Worm (Caenorhabditis elegans) whole organism, midembryonic: ENCODE measurements around the gene R02E12.12.

Experiments
- T22C8.4 ChIP-seq: fragments of 200-800 bp; sonication (Bioruptor generic); IDR thresholded peaks from 2 replicates; pipeline ENCODE4 v1.3.6; 2022; ENCODE audit warnings: missing genetic modification characterization, missing compliant biosample characterization
- cog-1 ChIP-seq: sonication (generic microtip); optimal IDR thresholded peaks from 2 replicates; lab custom pipeline; 2016; ENCODE audit warnings: missing genetic modification characterization, missing compliant biosample characterization
- flt-1 ChIP-seq: fragments of 200-800 bp; sonication (Bioruptor generic); IDR thresholded peaks from 2 replicates; pipeline ENCODE4 v1.3.6; 2022; ENCODE audit warnings: missing genetic modification characterization, missing compliant biosample characterization
- klf-2 ChIP-seq: fragments of 200-800 bp; sonication (Bioruptor generic); conservative IDR thresholded peaks from 2 replicates; pipeline ENCODE4 v1.3.6; 2022; ENCODE audit warnings: missing genetic modification reagents, missing genetic modification characterization, missing compliant biosample characterization
- med-1 ChIP-seq: sonication (generic microtip); optimal IDR thresholded peaks from 2 replicates; lab custom pipeline; 2017; ENCODE audit warnings: missing genetic modification characterization, mild to moderate bottlenecking, missing compliant biosample characterization, antibody characterized with exemption, missing genetic modification reagents; ENCODE audit not compliant: insufficient read depth
- ref-1 ChIP-seq: fragments of 200-800 bp; sonication (Bioruptor generic); conservative IDR thresholded peaks from 2 replicates; pipeline ENCODE4 v1.3.6; 2022; ENCODE audit warnings: missing genetic modification reagents, missing genetic modification characterization, missing compliant biosample characterization
- tab-1 ChIP-seq: fragments of 200-800 bp; sonication (Bioruptor generic); IDR thresholded peaks from 2 replicates; pipeline ENCODE4 v1.3.6; 2022; ENCODE audit warnings: missing genetic modification characterization, missing compliant biosample characterization
- ztf-23 ChIP-seq: fragments of 200-800 bp; sonication (Bioruptor generic); IDR thresholded peaks from 2 replicates; pipeline ENCODE4 v1.3.6; 2022; ENCODE audit warnings: missing genetic modification reagents, missing genetic modification characterization, missing compliant biosample characterization
- ztf-29 ChIP-seq: fragments of 200-800 bp; sonication (Bioruptor generic); IDR thresholded peaks from 2 replicates; pipeline ENCODE4 v1.3.6; 2022; ENCODE audit warnings: missing genetic modification reagents, missing genetic modification characterization, missing compliant biosample characterization

Gene R02E12.12

DNA sequence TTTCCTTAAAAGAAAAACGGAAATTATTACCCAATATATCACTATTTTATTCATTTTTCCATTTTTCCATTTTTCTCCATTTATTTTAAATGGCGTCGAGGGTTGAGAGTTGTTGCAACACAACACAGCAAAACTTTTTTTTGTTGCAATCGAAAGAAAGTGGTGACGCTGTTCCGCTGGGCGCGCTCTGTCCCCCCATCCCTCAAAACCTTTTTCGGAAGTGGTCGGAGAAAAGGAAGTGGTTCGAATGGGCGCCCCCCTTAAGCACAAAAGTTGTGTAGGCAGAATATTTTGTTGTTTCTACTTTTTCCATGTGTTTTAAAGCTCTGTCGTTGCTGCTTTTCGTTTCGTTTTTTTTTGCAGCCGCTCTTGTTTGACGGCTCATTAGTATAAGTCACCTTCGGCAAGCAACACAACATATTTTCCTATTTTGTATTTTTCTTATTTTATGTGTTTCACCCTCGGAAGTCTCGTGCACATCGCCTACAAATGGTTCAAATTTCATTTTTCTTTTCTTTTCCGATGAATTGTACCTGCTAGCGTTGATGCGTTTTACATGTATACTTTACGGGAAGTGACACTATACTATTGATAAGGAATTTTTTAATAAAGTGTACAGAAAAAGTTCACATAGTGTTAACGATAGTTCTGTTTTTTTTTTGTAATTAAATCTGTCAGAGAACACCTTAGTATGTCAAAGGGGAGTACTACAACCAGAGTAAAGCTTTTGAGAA lies 14.4 kb downstream of the R02E12.12 start:
- TF ChIP-seq ztf-23 (GFP tag; lab: Robert Waterston, UW) (no peak), ztf-29 (GFP tag; lab: Robert Waterston, UW) (no peak), T22C8.4 (no peak), flt-1 (GFP tag; lab: Robert Waterston, UW) (no peak), klf-2 (no peak), tab-1 (no peak), cog-1 (tag; lab: Kevin White, UChicago) (no peak), ref-1 (GFP tag; lab: Robert Waterston, UW) (no peak), med-1 (GFP tag; lab: Kevin White, UChicago) (no peak)

DNA sequence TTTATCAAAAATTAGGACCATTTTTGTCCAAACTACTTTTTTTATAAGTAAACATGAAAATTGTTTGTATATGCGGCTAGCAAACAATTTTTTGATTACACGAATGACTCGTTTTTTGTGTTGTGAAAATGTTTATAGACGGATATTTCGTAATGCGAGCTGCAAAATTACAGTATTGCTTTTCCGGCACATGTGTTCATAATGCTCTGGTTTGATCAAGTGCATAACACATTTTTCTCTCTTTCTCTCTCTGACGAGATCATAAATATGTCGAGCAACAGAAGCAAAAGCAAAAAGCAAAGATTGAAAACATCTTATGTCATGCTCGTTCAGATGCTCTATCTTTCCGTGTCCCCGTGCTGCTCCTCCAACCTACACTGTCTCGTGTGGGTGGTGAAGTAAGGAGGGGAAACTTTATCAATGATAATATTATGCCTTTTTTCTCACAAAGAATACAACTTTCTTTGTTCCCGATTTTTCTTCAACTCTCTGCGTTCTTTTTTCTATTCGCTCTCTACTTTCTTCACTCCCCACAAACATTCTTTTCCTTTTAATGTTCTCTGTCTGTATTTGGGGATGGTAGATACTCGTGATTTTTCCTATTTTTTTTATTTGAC lies 15.4 kb downstream of the R02E12.12 start:
- TF ChIP-seq ztf-23 (GFP tag; lab: Robert Waterston, UW) (no peak), T22C8.4 (no peak), cog-1 (tag; lab: Kevin White, UChicago) (no peak), med-1 (GFP tag; lab: Kevin White, UChicago) (no peak), ztf-29 (GFP tag; lab: Robert Waterston, UW) (no peak), tab-1 (no peak), flt-1 (GFP tag; lab: Robert Waterston, UW) (no peak), ref-1 (GFP tag; lab: Robert Waterston, UW) (no peak), klf-2 (no peak)

DNA sequence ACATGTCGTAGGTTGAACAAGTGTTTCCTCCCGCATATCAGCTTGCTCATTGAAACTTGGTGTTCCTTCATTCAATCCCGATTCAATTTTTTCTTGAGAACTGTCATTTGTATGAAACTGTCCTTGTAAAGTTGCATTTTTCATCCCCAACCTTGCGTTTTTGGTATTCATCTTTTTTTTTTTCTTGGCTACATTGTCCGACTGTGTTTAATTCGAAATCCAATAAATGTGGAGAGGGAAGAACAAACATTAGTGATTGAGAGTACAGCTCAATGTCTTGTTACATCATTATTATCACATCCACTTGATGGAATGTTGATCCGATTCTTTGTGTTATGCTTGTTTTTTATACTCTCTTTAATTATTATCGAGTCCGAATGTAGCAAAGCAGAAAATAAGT lies 18.6 kb downstream of the R02E12.12 start, which contains the start of gene acr-10:
TSS of gene acr-10 (plus strand) at position 301 of the 400 bp plus-strand sequence.
- TF ChIP-seq klf-2 = no peak
- no peak for TF ChIP-seq tab-1
- no peak for TF ChIP-seq ref-1 (GFP tag; lab: Robert Waterston, UW)
- TF ChIP-seq cog-1 (tag; lab: Kevin White, UChicago) = no peak
- no peak for TF ChIP-seq ztf-29 (GFP tag; lab: Robert Waterston, UW)
- no peak for TF ChIP-seq med-1 (GFP tag; lab: Kevin White, UChicago)
